Fruit fly (Drosophila melanogaster): ENCODE data around the gene CG18549.

The CG18549 gene

dm6 chr3R:12456370-12456940 is 7.4 kb downstream of the CG18549 start, which contains the start of gene trus (continued):
- TF ChIP-seq CG7271 (tag; optimal IDR thresholded peaks at IDR 0.05) = no peak
- TF ChIP-seq Side (GFP tag; optimal IDR thresholded peaks at IDR 0.05) = no peak
- TF ChIP-seq onecut (GFP tag; IDR thresholded peaks at IDR 0.05) = peak; percentile 90
- no peak for TF ChIP-seq trh (GFP tag; optimal IDR thresholded peaks at IDR 0.05)
- TF ChIP-seq CG11456 (GFP tag; IDR thresholded peaks at IDR 0.05) = no peak
- no peak for TF ChIP-seq ATbp (GFP tag; optimal IDR thresholded peaks at IDR 0.05)
- TF ChIP-seq CG1024 (GFP tag; IDR thresholded peaks at IDR 0.05) = no peak
- TF ChIP-seq CG1233 (GFP tag; optimal IDR thresholded peaks at IDR 0.05) = no peak
- peak; percentile 4 for TF ChIP-seq CG17829 (tag; optimal IDR thresholded peaks at IDR 0.05)
- no peak for TF ChIP-seq Hmx (GFP tag; optimal IDR thresholded peaks at IDR 0.05)
- no peak for TF ChIP-seq en (GFP tag; optimal IDR thresholded peaks at IDR 0.05)
- TF ChIP-seq chinmo (GFP tag; IDR thresholded peaks at IDR 0.05; ENCODE audit: partially characterized antibody) = peak; percentile 87
- TF ChIP-seq CG2889 (GFP tag; IDR thresholded peaks at IDR 0.05) = no peak
- TF ChIP-seq HLH4C (GFP tag; IDR thresholded peaks at IDR 0.05; ENCODE audit: partially characterized antibody) = peak; percentile 87
- no peak for TF ChIP-seq CG17361 (GFP tag; IDR thresholded peaks at IDR 0.05)
- no peak for TF ChIP-seq Hr78 (GFP tag; optimal IDR thresholded peaks at IDR 0.05)
- no peak for TF ChIP-seq chn (GFP tag; optimal IDR thresholded peaks at IDR 0.05)
- TF ChIP-seq CG34422 (GFP tag; IDR thresholded peaks at IDR 0.05) = no peak
- TF ChIP-seq CG14860 (GFP tag; IDR thresholded peaks at IDR 0.05; ENCODE audit: partially characterized antibody) = peak; percentile 76
- TF ChIP-seq CG12104 (GFP tag; optimal IDR thresholded peaks at IDR 0.05) = no peak
- TF ChIP-seq CG12744 (GFP tag; optimal IDR thresholded peaks at IDR 0.05) = no peak
- peak; percentile 91 for TF ChIP-seq unc-4 (GFP tag; IDR thresholded peaks at IDR 0.05; ENCODE audit: partially characterized antibody)
- no peak for TF ChIP-seq CG7839 (tag; optimal IDR thresholded peaks at IDR 0.05)
- TF ChIP-seq cwo (GFP tag; optimal IDR thresholded peaks at IDR 0.05) = no peak
- TF ChIP-seq usp (GFP tag; optimal IDR thresholded peaks at IDR 0.05) = no peak
- TF ChIP-seq MESR4 (GFP tag; optimal IDR thresholded peaks at IDR 0.05) = peak; percentile 79
- TF ChIP-seq prd (optimal IDR thresholded peaks at IDR 0.05) = no peak
- no peak for TF ChIP-seq prd (GFP tag; IDR thresholded peaks at IDR 0.05)
- TF ChIP-seq croc (GFP tag; conservative IDR thresholded peaks at IDR 0.05) = no peak
- TF ChIP-seq CG5180 (GFP tag; optimal IDR thresholded peaks at IDR 0.05) = no peak
- TF ChIP-seq knrl (GFP tag; IDR thresholded peaks at IDR 0.05; ENCODE audit: partially characterized antibody) = peak; percentile 77; the same call in 2 of the 3 replicates
- no peak for TF ChIP-seq Spps (tag; optimal IDR thresholded peaks at IDR 0.05)
- TF ChIP-seq ken (GFP tag; IDR thresholded peaks at IDR 0.05) = no peak
- no peak for TF ChIP-seq pita (GFP tag; optimal IDR thresholded peaks at IDR 0.05)
- TF ChIP-seq pnt (GFP tag; optimal IDR thresholded peaks at IDR 0.05) = no peak
- TF ChIP-seq CG6254 (GFP tag; optimal IDR thresholded peaks at IDR 0.05) = no peak
- TF ChIP-seq CG17186 (GFP tag; optimal IDR thresholded peaks at IDR 0.05) = peak; percentile 25
- TF ChIP-seq CG11696 (GFP tag; IDR thresholded peaks at IDR 0.05) = no peak
- TF ChIP-seq HmgZ (tag; optimal IDR thresholded peaks at IDR 0.05) = peak; percentile 14
- peak; percentile 62; the same call in 2 of the 3 replicates for TF ChIP-seq CG7963 (GFP tag; IDR thresholded peaks at IDR 0.05; ENCODE audit: partially characterized antibody)
- TF ChIP-seq CG8290 (GFP tag; optimal IDR thresholded peaks at IDR 0.05) = no peak
- no peak for TF ChIP-seq CG8290 (tag; optimal IDR thresholded peaks at IDR 0.05)
- no peak for TF ChIP-seq odd (GFP tag; optimal IDR thresholded peaks at IDR 0.05)
- TF ChIP-seq Bteb2 (GFP tag; optimal IDR thresholded peaks at IDR 0.05) = no peak
- TF ChIP-seq CHES-1-like (GFP tag; optimal IDR thresholded peaks at IDR 0.05) = no peak
- TF ChIP-seq phol (tag; optimal IDR thresholded peaks at IDR 0.05) = no peak
- no peak for TF ChIP-seq sens (GFP tag)
- TF ChIP-seq CG32772 (GFP tag; IDR thresholded peaks at IDR 0.05) = no peak
- TF ChIP-seq gt (GFP tag; IDR thresholded peaks at IDR 0.05) = no peak
- no peak for TF ChIP-seq CG14014 (GFP tag; IDR thresholded peaks at IDR 0.05)
- no peak for TF ChIP-seq dmrt11E (tag; optimal IDR thresholded peaks at IDR 0.05)

Data from whole organism, embryonic.